ENCODE assay signal across 1 worm cellular context in genomic region chrII:6588605-6589292, ce11.
TF ChIP-seq lines count a peak whose summit lies in the region.

Gene icd-1, minus strand, starts transcription at chrII:6588655.

TF ChIP-seq in whole organism, L4 larva, 104 proteins besides CTCF, POLR2A, EP300 and RAD21 (continued from another document):
- peak; percentile 59 for TF ChIP-seq gei-8 (GFP tag; optimal IDR thresholded peaks at IDR 0.05; lab: Kevin White, UChicago)
- peak; percentile 92 for TF ChIP-seq nhr-48 (tag; optimal IDR thresholded peaks at IDR 0.05; lab: Kevin White, UChicago)
- peak; percentile 86 for TF ChIP-seq arid-1 (GFP tag; conservative IDR thresholded peaks at IDR 0.05; lab: Robert Waterston, UW)
- TF ChIP-seq ceh-82 (tag; optimal IDR thresholded peaks at IDR 0.05; lab: Kevin White, UChicago): no peak
- no peak for TF ChIP-seq F44E2.7 (GFP tag; IDR thresholded peaks at IDR 0.05; lab: Robert Waterston, UW)
- 0 out of 2 replicates have a peak, but pooled peaks have one; percentile 11 for TF ChIP-seq Y75B8A.6 (GFP tag; IDR thresholded peaks at IDR 0.05; lab: Robert Waterston, UW)
- TF ChIP-seq T26A8.4 (GFP tag; IDR thresholded peaks at IDR 0.05; lab: Robert Waterston, UW): peak; percentile 94
- peak; percentile 91 for TF ChIP-seq lin-38 (GFP tag; IDR thresholded peaks at IDR 0.05; lab: Robert Waterston, UW)
- TF ChIP-seq ceh-62 (tag; optimal IDR thresholded peaks at IDR 0.05; lab: Kevin White, UChicago): no peak
- peak; percentile 18 for TF ChIP-seq nhr-237 (tag; optimal IDR thresholded peaks at IDR 0.05; lab: Kevin White, UChicago)
- peak; percentile 93 for TF ChIP-seq nhr-102 (tag; optimal IDR thresholded peaks at IDR 0.05; lab: Kevin White, UChicago)
- peak; percentile 94 for TF ChIP-seq pha-4 (GFP tag; IDR thresholded peaks at IDR 0.05; lab: Robert Waterston, UW)
- TF ChIP-seq pha-4 (tag; optimal IDR thresholded peaks at IDR 0.05; lab: Kevin White, UChicago): peak; percentile 79
- no peak for TF ChIP-seq ces-1 (GFP tag; optimal IDR thresholded peaks at IDR 0.05; lab: Kevin White, UChicago)
- no peak for TF ChIP-seq sdz-12 (GFP tag; optimal IDR thresholded peaks at IDR 0.05; lab: Kevin White, UChicago)
- peak; percentile 47 for TF ChIP-seq ceh-28 (tag; optimal IDR thresholded peaks at IDR 0.05; lab: Kevin White, UChicago)
- peak; percentile 72 for TF ChIP-seq nhr-10 (tag; optimal IDR thresholded peaks at IDR 0.05; lab: Kevin White, UChicago)
- TF ChIP-seq ceh-20 (GFP tag; IDR thresholded peaks at IDR 0.05; lab: Robert Waterston, UW): peak; percentile 89
- TF ChIP-seq cey-2 (tag; optimal IDR thresholded peaks at IDR 0.05; lab: Kevin White, UChicago; ENCODE audit: borderline replicate concordance, insufficient read depth): no peak
- TF ChIP-seq hlh-11 (tag; optimal IDR thresholded peaks at IDR 0.05; lab: Kevin White, UChicago): peak; percentile 97
- peak; percentile 88 for TF ChIP-seq mdt-29 (GFP tag; IDR thresholded peaks at IDR 0.05; lab: Robert Waterston, UW)
- no peak for TF ChIP-seq lim-7 (GFP tag; IDR thresholded peaks at IDR 0.05; lab: Robert Waterston, UW)
- peak; percentile 88 for TF ChIP-seq hmg-1.1 (GFP tag; IDR thresholded peaks at IDR 0.05; lab: Robert Waterston, UW)
- TF ChIP-seq lin-1 (GFP tag; IDR thresholded peaks at IDR 0.05; lab: Robert Waterston, UW): peak; percentile 92
- peak; percentile 56 for TF ChIP-seq Y5F2A.4 (GFP tag; optimal IDR thresholded peaks at IDR 0.05; lab: Kevin White, UChicago)
- peak; percentile 78 for TF ChIP-seq fos-1 (tag; optimal IDR thresholded peaks at IDR 0.05; lab: Kevin White, UChicago)
- peak; percentile 69 for TF ChIP-seq F10B5.3 (tag; optimal IDR thresholded peaks at IDR 0.05; lab: Kevin White, UChicago)
- TF ChIP-seq zfp-3 (GFP tag; conservative IDR thresholded peaks at IDR 0.05; lab: Robert Waterston, UW): peak; percentile 63; the same call in 1 of the 2 replicates
- TF ChIP-seq Y105C5A.15 (GFP tag; IDR thresholded peaks at IDR 0.05; lab: Robert Waterston, UW): no peak; the same call in 1 of the 2 replicates
- peak; percentile 44; the same call in 1 of the 2 replicates for TF ChIP-seq vab-7 (GFP tag; IDR thresholded peaks at IDR 0.05; lab: Robert Waterston, UW)
- TF ChIP-seq zip-2 (tag; optimal IDR thresholded peaks at IDR 0.05; lab: Kevin White, UChicago): peak; percentile 75
